Worm (Caenorhabditis elegans): ENCODE results near the gene F44G4.6.

ce11 chrII:9028096-9028495 is 26.5 kb upstream of the F44G4.6 start:
- TF ChIP-seq unc-39 (tag; optimal IDR thresholded peaks at IDR 0.05), result no peak
- TF ChIP-seq lin-39 (tag; optimal IDR thresholded peaks at IDR 0.05), result no peak
- peak; percentile 35 for TF ChIP-seq dve-1 (tag; optimal IDR thresholded peaks at IDR 0.05; ENCODE audit: insufficient read depth)
- TF ChIP-seq madf-9 (GFP tag; conservative IDR thresholded peaks at IDR 0.05), result no peak
- no peak for TF ChIP-seq F26F4.8 (GFP tag; conservative IDR thresholded peaks at IDR 0.05)
- TF ChIP-seq R02D3.7 (tag; optimal IDR thresholded peaks at IDR 0.05), result no peak
- TF ChIP-seq ama-1 (optimal IDR thresholded peaks at IDR 0.05), result no peak
- TF ChIP-seq nhr-25 (tag; optimal IDR thresholded peaks at IDR 0.05; ENCODE audit: borderline replicate concordance, insufficient read depth), result no peak
- TF ChIP-seq ZK546.5 (tag; optimal IDR thresholded peaks at IDR 0.05), result no peak
- no peak for TF ChIP-seq skn-1 (tag; optimal IDR thresholded peaks at IDR 0.05)
- TF ChIP-seq ztf-11 (tag; optimal IDR thresholded peaks at IDR 0.05), result no peak
- TF ChIP-seq nhr-11 (tag; optimal IDR thresholded peaks at IDR 0.05), result no peak
